Fruit fly (Drosophila melanogaster) whole organism, prepupa: ENCODE measurements around the gene axo.

Experiments
- CG10669 ChIP-seq: fragments of 200-800 bp; sonication (Bioruptor generic); optimal IDR thresholded peaks from 3 replicates; lab custom pipeline; 2018; ENCODE audit warnings: missing biosample characterization, mild to moderate bottlenecking, missing genetic modification characterization, moderate library complexity
- CG11762 ChIP-seq: fragments of 200-800 bp; sonication (Bioruptor generic); optimal IDR thresholded peaks from 3 replicates; lab custom pipeline; 2016; ENCODE audit warnings: missing biosample characterization, missing genetic modification characterization; ENCODE audit not compliant: insufficient read depth
- CG15336 ChIP-seq: fragments of 200-800 bp; sonication (Bioruptor generic); IDR thresholded peaks from 2 replicates; pipeline ENCODE4 v1.3.6; 2022; ENCODE audit warnings: missing biosample characterization, missing genetic modification characterization
- CG16779 ChIP-seq: fragments of 200-800 bp; sonication (Bioruptor generic); optimal IDR thresholded peaks from 3 replicates; lab custom pipeline; 2017; ENCODE audit warnings: missing biosample characterization, mild to moderate bottlenecking, missing genetic modification characterization
- CG3032 ChIP-seq: fragments of 200-800 bp; optimal IDR thresholded peaks from 2 replicates; lab custom pipeline; 2019; ENCODE audit warnings: missing biosample characterization, mild to moderate bottlenecking, missing genetic modification characterization, moderate library complexity
- CG31627 ChIP-seq: fragments of 200-800 bp; sonication (Bioruptor generic); optimal IDR thresholded peaks from 3 replicates; lab custom pipeline; 2016; ENCODE audit warnings: missing biosample characterization, missing genetic modification characterization
- CG32006 ChIP-seq: fragments of 200-800 bp; sonication (Bioruptor generic); optimal IDR thresholded peaks from 3 replicates; lab custom pipeline; 2017; ENCODE audit warnings: missing biosample characterization, mild to moderate bottlenecking, missing genetic modification characterization
- CG4318 ChIP-seq: fragments of 200-800 bp; sonication (Bioruptor generic); optimal IDR thresholded peaks from 3 replicates; lab custom pipeline; 2017; ENCODE audit warnings: missing biosample characterization, mild to moderate bottlenecking, missing genetic modification characterization
- CG6163 ChIP-seq: fragments of 200-800 bp; sonication (Bioruptor generic); IDR thresholded peaks from 3 replicates; pipeline ENCODE4 v1.3.6; 2022; ENCODE audit warnings: missing biosample characterization, missing genetic modification characterization
- CG6792 ChIP-seq: fragments of 200-800 bp; sonication (Bioruptor generic); optimal IDR thresholded peaks from 3 replicates; lab custom pipeline; 2016; ENCODE audit warnings: missing biosample characterization, missing genetic modification characterization
- CG6854 ChIP-seq: fragments of 200-800 bp; sonication (Bioruptor generic); optimal IDR thresholded peaks from 2 replicates; lab custom pipeline; 2017; ENCODE audit warnings: missing biosample characterization, mild to moderate bottlenecking, missing genetic modification characterization
- CG8319 ChIP-seq: fragments of 200-800 bp; sonication (Bioruptor generic); optimal IDR thresholded peaks from 3 replicates; lab custom pipeline; 2016; ENCODE audit warnings: missing biosample characterization, missing genetic modification characterization
- CG9139 ChIP-seq: fragments of 200-800 bp; sonication (Bioruptor generic); optimal IDR thresholded peaks from 3 replicates; lab custom pipeline; 2017; ENCODE audit warnings: missing biosample characterization, mild to moderate bottlenecking, missing genetic modification characterization
- Eip75B ChIP-seq: fragments of 200-800 bp; sonication (Bioruptor generic); optimal IDR thresholded peaks from 3 replicates; lab custom pipeline; 2016; ENCODE audit warnings: missing biosample characterization, missing genetic modification characterization
- Eip78C ChIP-seq: fragments of 200-800 bp; sonication (Bioruptor generic); peaks from one replicate; lab custom pipeline; 2016; ENCODE audit warnings: missing biosample characterization, missing genetic modification characterization
- Ets96B ChIP-seq: fragments of 200-800 bp; optimal IDR thresholded peaks from 2 replicates; lab custom pipeline; 2019; ENCODE audit warnings: missing biosample characterization, mild to moderate bottlenecking, missing genetic modification characterization, moderate library complexity
- Gug ChIP-seq: fragments of 200-800 bp; sonication (Bioruptor generic); IDR thresholded peaks from 2 replicates; pipeline ENCODE4 v1.3.6; 2022; ENCODE audit warnings: missing biosample characterization, missing genetic modification characterization
- Hr4 ChIP-seq: fragments of 200-800 bp; sonication (Bioruptor generic); optimal IDR thresholded peaks from 3 replicates; lab custom pipeline; 2016; ENCODE audit warnings: missing biosample characterization, missing genetic modification characterization
- Lpt ChIP-seq: fragments of 200-800 bp; sonication (Bioruptor generic); optimal IDR thresholded peaks from 3 replicates; lab custom pipeline; 2016; ENCODE audit warnings: missing biosample characterization, missing genetic modification characterization
- Met ChIP-seq: fragments of 200-800 bp; sonication (Bioruptor generic); optimal IDR thresholded peaks from 3 replicates; lab custom pipeline; 2016; ENCODE audit warnings: missing biosample characterization, missing genetic modification characterization
- Smox ChIP-seq: fragments of 200-800 bp; sonication (Bioruptor generic); optimal IDR thresholded peaks from 3 replicates; lab custom pipeline; 2016; ENCODE audit warnings: missing biosample characterization, missing genetic modification characterization
- acj6 ChIP-seq: fragments of 200-800 bp; sonication (Bioruptor generic); optimal IDR thresholded peaks from 3 replicates; lab custom pipeline; 2016; ENCODE audit warnings: missing biosample characterization, missing genetic modification characterization
- cyc ChIP-seq: fragments of 200-800 bp; sonication (Bioruptor generic); optimal IDR thresholded peaks from 3 replicates; lab custom pipeline; 2016; ENCODE audit warnings: missing biosample characterization, missing genetic modification characterization
- dac ChIP-seq: fragments of 200-800 bp; sonication (Bioruptor generic); optimal IDR thresholded peaks from 2 replicates; lab custom pipeline; 2017; ENCODE audit warnings: missing biosample characterization, mild to moderate bottlenecking, missing genetic modification characterization
- dsx ChIP-seq: fragments of 200-800 bp; optimal IDR thresholded peaks from 3 replicates; lab custom pipeline; 2019; ENCODE audit warnings: missing biosample characterization, mild to moderate bottlenecking, missing genetic modification characterization, moderate library complexity; ENCODE audit not compliant: poor library complexity, severe bottlenecking
- fd85E ChIP-seq: fragments of 200-800 bp; sonication (Bioruptor generic); optimal IDR thresholded peaks from 3 replicates; lab custom pipeline; 2016; ENCODE audit warnings: missing biosample characterization, missing genetic modification characterization
- fkh ChIP-seq: fragments of 200-800 bp; sonication (Bioruptor generic); optimal IDR thresholded peaks from 3 replicates; lab custom pipeline; 2017; ENCODE audit warnings: missing biosample characterization, mild to moderate bottlenecking, missing genetic modification characterization, moderate library complexity
- net ChIP-seq: fragments of 200-800 bp; sonication (Bioruptor generic); optimal IDR thresholded peaks from 3 replicates; lab custom pipeline; 2016; ENCODE audit warnings: missing biosample characterization, missing genetic modification characterization
- pdm3 ChIP-seq: fragments of 200-800 bp; sonication (Bioruptor generic); optimal IDR thresholded peaks from 3 replicates; lab custom pipeline; 2016; ENCODE audit warnings: missing biosample characterization, missing genetic modification characterization
- salr ChIP-seq, 2 experiments: fragments of 200-800 bp; sonication (Bioruptor generic); optimal IDR thresholded peaks; 3 replicates each; lab custom pipeline; 2016 to 2018; ENCODE audit warnings: missing biosample characterization in 2 of 2, missing genetic modification characterization in 2 of 2, mild to moderate bottlenecking in 1 of 2

The axo gene

dm6 chr3L:4603439-4603838, 83.7 kb downstream of the axo start (continued):
- TF ChIP-seq Gug (GFP tag; lab: Robert Waterston, UW) (no peak), cyc (GFP tag; lab: Kevin White, UChicago) (no peak)

- TF ChIP-seq CG10669 = no peak
- TF ChIP-seq Lpt = no peak
- no peak for TF ChIP-seq CG32006 (GFP tag; lab: Kevin White, UChicago)
- no peak for TF ChIP-seq CG6163
These were observed 84.8 kb downstream of the axo start for dm6 chr3L:4602333-4602732.

dm6 chr3L:4599747-4600146, 87.4 kb downstream of the axo start:
- TF ChIP-seq salr (GFP tag; optimal IDR thresholded peaks at IDR 0.05; lab: Kevin White, UChicago) = no peak
- TF ChIP-seq fd85E = no peak
- no peak for TF ChIP-seq CG10669
- TF ChIP-seq CG3032 (tag; lab: Kevin White, UChicago) = no peak
- no peak for TF ChIP-seq CG16779 (tag; lab: Kevin White, UChicago)
- TF ChIP-seq pdm3 (GFP tag; lab: Kevin White, UChicago) = no peak
- no peak for TF ChIP-seq CG6792 (GFP tag; lab: Kevin White, UChicago)
- no peak for TF ChIP-seq CG31627 (GFP tag; lab: Kevin White, UChicago)
- no peak for TF ChIP-seq Ets96B
- no peak for TF ChIP-seq dsx (GFP tag; lab: Kevin White, UChicago)
- TF ChIP-seq Met (GFP tag; lab: Kevin White, UChicago) = no peak
- no peak for TF ChIP-seq Eip75B (GFP tag; lab: Kevin White, UChicago)
- no peak for TF ChIP-seq CG9139 (GFP tag; lab: Kevin White, UChicago)
- no peak for TF ChIP-seq acj6
- TF ChIP-seq Smox (GFP tag; lab: Kevin White, UChicago) = no peak
- TF ChIP-seq fkh (GFP tag; lab: Kevin White, UChicago) = no peak
- TF ChIP-seq dac (GFP tag; lab: Kevin White, UChicago) = no peak
- TF ChIP-seq CG11762 = no peak
- no peak for TF ChIP-seq CG6854 (GFP tag; lab: Kevin White, UChicago)
- no peak for TF ChIP-seq net

- TF ChIP-seq fd85E (no peak), cyc (GFP tag; lab: Kevin White, UChicago) (no peak), net (no peak), CG15336 (no peak), CG9139 (GFP tag; lab: Kevin White, UChicago) (no peak), Eip78C (GFP tag; lab: Kevin White, UChicago) (no peak), CG6792 (GFP tag; lab: Kevin White, UChicago) (no peak), Hr4 (GFP tag; lab: Kevin White, UChicago) (no peak), CG11762 (no peak), Ets96B (no peak), pdm3 (GFP tag; lab: Kevin White, UChicago) (no peak), CG8319 (GFP tag; lab: Kevin White, UChicago) (no peak), CG4318 (no peak)
These were observed 97.1 kb downstream of the axo start for dm6 chr3L:4590051-4590450.
